Worm (Caenorhabditis elegans) whole organism, L3 larva: ENCODE measurements around the gene T07F8.1.

ENCODE experiments used
- ceh-28 ChIP-seq: fragments of 150-350 bp; optimal IDR thresholded peaks from 2 replicates; lab custom pipeline; 2014; ENCODE audit warnings: missing biosample characterization, missing genetic modification reagents, missing genetic modification characterization
- mdl-1 ChIP-seq: fragments of 150-350 bp; optimal IDR thresholded peaks from 2 replicates; lab custom pipeline; 2014; ENCODE audit warnings: missing biosample characterization, missing genetic modification characterization
- nhr-11 ChIP-seq: fragments of 150-350 bp; optimal IDR thresholded peaks from 2 replicates; lab custom pipeline; 2014; ENCODE audit warnings: missing biosample characterization, missing genetic modification characterization
- skn-1 ChIP-seq: fragments of 150-350 bp; optimal IDR thresholded peaks from 2 replicates; lab custom pipeline; 2014; ENCODE audit warnings: missing biosample characterization, missing genetic modification characterization
- tbx-2 ChIP-seq: sonication (generic microtip); optimal IDR thresholded peaks from 2 replicates; lab custom pipeline; 2016; ENCODE audit warnings: mild to moderate bottlenecking, missing genetic modification characterization, missing compliant biosample characterization
- zag-1 ChIP-seq: fragments of 150-350 bp; optimal IDR thresholded peaks from 2 replicates; lab custom pipeline; 2014; ENCODE audit warnings: missing biosample characterization, missing genetic modification characterization

- TF ChIP-seq zag-1 (tag; lab: Kevin White, UChicago), result no peak
- TF ChIP-seq nhr-11 (tag; lab: Kevin White, UChicago), result no peak
- no peak for TF ChIP-seq skn-1 (tag; lab: Kevin White, UChicago)
- TF ChIP-seq ceh-28 (tag; lab: Kevin White, UChicago), result no peak
- TF ChIP-seq tbx-2 (tag; lab: Kevin White, UChicago), result no peak
- no peak for TF ChIP-seq mdl-1 (tag; lab: Kevin White, UChicago)
Observed at ce11 chrII:7189120-7189519, 40.9 kb downstream of the T07F8.1 start, which contains the start of gene E04F6.4.
